Fruit fly (Drosophila melanogaster) whole organism, prepupa: ENCODE results near the gene tomboy20.

Source experiments
- CG10631 ChIP-seq: fragments of 200-800 bp; sonication (Bioruptor generic); optimal IDR thresholded peaks from 2 replicates; lab custom pipeline; 2016; ENCODE audit warnings: missing biosample characterization, missing genetic modification characterization
- CG10669 ChIP-seq: fragments of 200-800 bp; sonication (Bioruptor generic); optimal IDR thresholded peaks from 3 replicates; lab custom pipeline; 2018; ENCODE audit warnings: missing biosample characterization, mild to moderate bottlenecking, missing genetic modification characterization, moderate library complexity
- CG11762 ChIP-seq: fragments of 200-800 bp; sonication (Bioruptor generic); optimal IDR thresholded peaks from 3 replicates; lab custom pipeline; 2016; ENCODE audit warnings: missing biosample characterization, missing genetic modification characterization; ENCODE audit not compliant: insufficient read depth
- CG11902 ChIP-seq: fragments of 200-800 bp; sonication (Bioruptor generic); optimal IDR thresholded peaks from 3 replicates; lab custom pipeline; 2016; ENCODE audit warnings: missing biosample characterization, missing genetic modification characterization
- CG15336 ChIP-seq: fragments of 200-800 bp; sonication (Bioruptor generic); IDR thresholded peaks from 2 replicates; pipeline ENCODE4 v1.3.6; 2022; ENCODE audit warnings: missing biosample characterization, missing genetic modification characterization
- CG1621 ChIP-seq: fragments of 200-800 bp; sonication (Bioruptor generic); optimal IDR thresholded peaks from 3 replicates; lab custom pipeline; 2018; ENCODE audit warnings: missing biosample characterization, mild to moderate bottlenecking, missing genetic modification characterization
- CG16779 ChIP-seq: fragments of 200-800 bp; sonication (Bioruptor generic); optimal IDR thresholded peaks from 3 replicates; lab custom pipeline; 2017; ENCODE audit warnings: missing biosample characterization, mild to moderate bottlenecking, missing genetic modification characterization
- CG3919 ChIP-seq: fragments of 200-800 bp; sonication (Bioruptor generic); optimal IDR thresholded peaks from 3 replicates; lab custom pipeline; 2016; ENCODE audit warnings: missing biosample characterization, missing genetic modification characterization
- CG6163 ChIP-seq: fragments of 200-800 bp; sonication (Bioruptor generic); IDR thresholded peaks from 3 replicates; pipeline ENCODE4 v1.3.6; 2022; ENCODE audit warnings: missing biosample characterization, missing genetic modification characterization
- CG6276 ChIP-seq: fragments of 200-800 bp; sonication (Bioruptor generic); optimal IDR thresholded peaks from 2 replicates; lab custom pipeline; 2017; ENCODE audit warnings: missing biosample characterization, mild to moderate bottlenecking, missing genetic modification characterization
- CG6808 ChIP-seq: fragments of 200-800 bp; sonication (Bioruptor generic); optimal IDR thresholded peaks from 3 replicates; lab custom pipeline; 2017; ENCODE audit warnings: missing biosample characterization, missing genetic modification characterization, mild to moderate bottlenecking, moderate library complexity, missing genetic modification reagents
- CG8119 ChIP-seq: fragments of 200-800 bp; sonication (Bioruptor generic); IDR thresholded peaks from 3 replicates; pipeline ENCODE4 v1.3.6; 2022; ENCODE audit warnings: missing biosample characterization, missing genetic modification characterization
- CG8319 ChIP-seq: fragments of 200-800 bp; sonication (Bioruptor generic); optimal IDR thresholded peaks from 3 replicates; lab custom pipeline; 2016; ENCODE audit warnings: missing biosample characterization, missing genetic modification characterization
- CG8632 ChIP-seq: fragments of 200-800 bp; sonication (Bioruptor generic); optimal IDR thresholded peaks from 3 replicates; lab custom pipeline; 2016; ENCODE audit warnings: missing biosample characterization, missing genetic modification characterization
- CG9139 ChIP-seq: fragments of 200-800 bp; sonication (Bioruptor generic); optimal IDR thresholded peaks from 3 replicates; lab custom pipeline; 2017; ENCODE audit warnings: missing biosample characterization, mild to moderate bottlenecking, missing genetic modification characterization
- Eip75B ChIP-seq: fragments of 200-800 bp; sonication (Bioruptor generic); optimal IDR thresholded peaks from 3 replicates; lab custom pipeline; 2016; ENCODE audit warnings: missing biosample characterization, missing genetic modification characterization
- Eip78C ChIP-seq: fragments of 200-800 bp; sonication (Bioruptor generic); peaks from one replicate; lab custom pipeline; 2016; ENCODE audit warnings: missing biosample characterization, missing genetic modification characterization
- Ets21C ChIP-seq: fragments of 200-800 bp; sonication (Bioruptor generic); optimal IDR thresholded peaks from 3 replicates; lab custom pipeline; 2016; ENCODE audit warnings: missing biosample characterization, missing genetic modification characterization
- Ets96B ChIP-seq: fragments of 200-800 bp; optimal IDR thresholded peaks from 2 replicates; lab custom pipeline; 2019; ENCODE audit warnings: missing biosample characterization, mild to moderate bottlenecking, missing genetic modification characterization, moderate library complexity
- Gug ChIP-seq: fragments of 200-800 bp; sonication (Bioruptor generic); IDR thresholded peaks from 2 replicates; pipeline ENCODE4 v1.3.6; 2022; ENCODE audit warnings: missing biosample characterization, missing genetic modification characterization
- Lpt ChIP-seq: fragments of 200-800 bp; sonication (Bioruptor generic); optimal IDR thresholded peaks from 3 replicates; lab custom pipeline; 2016; ENCODE audit warnings: missing biosample characterization, missing genetic modification characterization
- Met ChIP-seq: fragments of 200-800 bp; sonication (Bioruptor generic); optimal IDR thresholded peaks from 3 replicates; lab custom pipeline; 2016; ENCODE audit warnings: missing biosample characterization, missing genetic modification characterization
- Sox102F ChIP-seq: fragments of 200-800 bp; sonication (Bioruptor generic); optimal IDR thresholded peaks from 2 replicates; lab custom pipeline; 2016; ENCODE audit warnings: missing biosample characterization, mild to moderate bottlenecking, missing genetic modification characterization
- dsx ChIP-seq: fragments of 200-800 bp; optimal IDR thresholded peaks from 3 replicates; lab custom pipeline; 2019; ENCODE audit warnings: missing biosample characterization, mild to moderate bottlenecking, missing genetic modification characterization, moderate library complexity; ENCODE audit not compliant: poor library complexity, severe bottlenecking
- eg ChIP-seq: fragments of 200-800 bp; sonication (Bioruptor generic); IDR thresholded peaks from 3 replicates; pipeline ENCODE4 v1.3.6; 2022; ENCODE audit warnings: missing biosample characterization, missing genetic modification characterization
- esn ChIP-seq: fragments of 200-800 bp; sonication (Bioruptor generic); optimal IDR thresholded peaks from 2 replicates; lab custom pipeline; 2016; ENCODE audit warnings: missing biosample characterization, mild to moderate bottlenecking, missing genetic modification characterization, moderate library complexity
- fd59A ChIP-seq: fragments of 200-800 bp; sonication (Bioruptor generic); optimal IDR thresholded peaks from 2 replicates; lab custom pipeline; 2017; ENCODE audit warnings: missing biosample characterization, mild to moderate bottlenecking, missing genetic modification characterization, missing genetic modification reagents
- fd85E ChIP-seq: fragments of 200-800 bp; sonication (Bioruptor generic); optimal IDR thresholded peaks from 3 replicates; lab custom pipeline; 2016; ENCODE audit warnings: missing biosample characterization, missing genetic modification characterization
- ss ChIP-seq, 2 experiments: fragments of 200-800 bp; sonication (Bioruptor generic); optimal IDR thresholded peaks; 2 replicates in 1 of 2; 3 replicates in 1 of 2; lab custom pipeline; 2017 to 2018; ENCODE audit warnings: mild to moderate bottlenecking in 2 of 2, missing biosample characterization in 2 of 2, missing genetic modification characterization in 2 of 2, moderate library complexity in 1 of 2

Gene tomboy20

DNA sequence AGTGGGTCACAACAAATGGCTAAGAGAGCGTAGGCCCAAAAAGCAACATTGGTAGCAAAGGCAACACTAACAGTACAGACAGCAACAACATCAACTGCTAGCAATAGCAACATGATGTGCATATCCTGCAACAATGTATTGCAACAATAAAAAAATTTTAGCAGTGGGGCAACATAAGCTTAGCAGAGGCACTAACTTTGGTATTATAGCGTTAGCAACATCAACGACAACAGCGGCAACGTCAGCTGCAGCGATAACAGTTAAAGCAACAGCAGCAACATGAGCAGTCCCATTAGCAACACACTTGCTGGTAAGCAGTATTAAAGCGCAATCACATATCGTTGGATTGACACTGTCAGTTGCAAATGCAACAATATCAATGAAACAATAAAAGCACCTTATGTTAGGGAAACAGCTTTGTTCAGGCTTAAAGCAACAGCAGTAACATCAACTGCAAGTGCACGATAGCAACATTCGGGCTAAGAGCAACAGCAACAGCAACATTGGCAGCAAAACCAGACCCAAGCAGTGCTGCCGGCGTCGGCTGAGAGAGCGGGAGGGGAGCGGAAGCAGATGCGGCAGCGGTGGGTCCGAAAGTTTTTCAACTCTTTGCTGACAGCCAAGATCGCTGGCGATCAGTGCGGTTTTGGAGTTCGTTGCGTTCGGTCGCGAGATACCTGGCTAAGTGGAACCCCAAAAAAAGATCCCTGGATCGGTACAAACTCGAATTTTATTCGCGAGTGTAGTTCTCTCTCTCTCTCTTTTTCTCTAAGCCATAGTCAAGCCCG lies 49.3 kb downstream of the tomboy20 start, which contains the start of gene Skel:
Skel (plus strand) TSS at position 637 of the 788 bp plus-strand sequence.
- peak in 1 of 2 experiments; percentile 18 for TF ChIP-seq ss (GFP tag; optimal IDR thresholded peaks at IDR 0.05; lab: Kevin White, UChicago)
- peak; percentile 61; the same call in 2 of the 3 replicates for TF ChIP-seq eg (GFP tag; lab: Robert Waterston, UW)
- TF ChIP-seq Lpt (GFP tag; lab: Kevin White, UChicago): peak; percentile 25
- TF ChIP-seq Eip75B (GFP tag; lab: Kevin White, UChicago): no peak
- peak; percentile 98 for TF ChIP-seq dsx (GFP tag; lab: Kevin White, UChicago)
- no peak for TF ChIP-seq CG3919 (GFP tag; lab: Kevin White, UChicago)
- TF ChIP-seq esn (GFP tag; lab: Kevin White, UChicago): peak; percentile 13
- TF ChIP-seq CG11762 (GFP tag; lab: Kevin White, UChicago): no peak
- no peak for TF ChIP-seq fd85E (GFP tag; lab: Kevin White, UChicago)
- no peak for TF ChIP-seq CG10669 (GFP tag; lab: Kevin White, UChicago)
- TF ChIP-seq Gug (GFP tag; lab: Robert Waterston, UW): no peak
- no peak for TF ChIP-seq Ets21C (GFP tag; lab: Kevin White, UChicago)
- TF ChIP-seq Met (GFP tag; lab: Kevin White, UChicago): no peak
- no peak for TF ChIP-seq CG6808
- TF ChIP-seq CG6276 (GFP tag; lab: Kevin White, UChicago): no peak
- peak; percentile 8 for TF ChIP-seq CG16779 (tag; lab: Kevin White, UChicago)
- TF ChIP-seq Sox102F (GFP tag; lab: Kevin White, UChicago): no peak
- no peak for TF ChIP-seq CG15336
- TF ChIP-seq CG10631 (GFP tag; lab: Kevin White, UChicago): no peak
- TF ChIP-seq Eip78C (GFP tag; lab: Kevin White, UChicago): peak; percentile 50
- TF ChIP-seq CG9139 (GFP tag; lab: Kevin White, UChicago): no peak
- TF ChIP-seq CG8119: no peak
- no peak; the same call in 2 of the 3 replicates for TF ChIP-seq CG6163 (GFP tag; lab: Robert Waterston, UW)
- no peak for TF ChIP-seq CG1621 (tag; lab: Kevin White, UChicago)
- TF ChIP-seq Ets96B (tag; lab: Kevin White, UChicago): no peak
- no peak for TF ChIP-seq CG8319 (GFP tag; lab: Kevin White, UChicago)
- no peak for TF ChIP-seq CG8632 (GFP tag; lab: Kevin White, UChicago)
- no peak for TF ChIP-seq fd59A (GFP tag; lab: Kevin White, UChicago)
- TF ChIP-seq CG11902 (GFP tag; lab: Kevin White, UChicago): no peak
- TF ChIP-seq, all 60 proteins: peak for 7
